Worm (Caenorhabditis elegans) whole organism, L1 larva: ENCODE measurements around the gene spig-3.

Source experiments
- ama-1 ChIP-seq: fragments of 150-350 bp; optimal IDR thresholded peaks from 2 replicates; lab custom pipeline; 2014
- ceh-82 ChIP-seq, 3 experiments: fragments of 150-350 bp in 1 of 3; sonication (generic microtip) in 2 of 3; optimal IDR thresholded peaks; 2 replicates each; lab custom pipeline; 2014 to 2017; ENCODE audit warnings: missing biosample characterization in 3 of 3, missing genetic modification characterization in 3 of 3
- elt-2 ChIP-seq: sonication (generic microtip); optimal IDR thresholded peaks from 2 replicates; lab custom pipeline; 2016; ENCODE audit warnings: missing genetic modification characterization, mild to moderate bottlenecking, inconsistent platforms, missing compliant biosample characterization, missing genetic modification reagents
- fos-1 ChIP-seq: fragments of 150-350 bp; optimal IDR thresholded peaks from 2 replicates; lab custom pipeline; 2014; ENCODE audit warnings: missing biosample characterization, missing genetic modification characterization
- hlh-4 ChIP-seq: sonication (generic microtip); optimal IDR thresholded peaks from 2 replicates; lab custom pipeline; 2016; ENCODE audit warnings: mild to moderate bottlenecking, missing genetic modification characterization, missing compliant biosample characterization
- mdl-1 ChIP-seq, 2 experiments: fragments of 150-350 bp; optimal IDR thresholded peaks; 2 replicates each; lab custom pipeline; 2014 to 2017; ENCODE audit warnings: missing biosample characterization in 2 of 2, missing genetic modification characterization in 2 of 2, inconsistent platforms in 1 of 2
- nhr-237 ChIP-seq: fragments of 150-350 bp; optimal IDR thresholded peaks from 2 replicates; lab custom pipeline; 2014; ENCODE audit warnings: missing biosample characterization, missing genetic modification characterization

DNA sequence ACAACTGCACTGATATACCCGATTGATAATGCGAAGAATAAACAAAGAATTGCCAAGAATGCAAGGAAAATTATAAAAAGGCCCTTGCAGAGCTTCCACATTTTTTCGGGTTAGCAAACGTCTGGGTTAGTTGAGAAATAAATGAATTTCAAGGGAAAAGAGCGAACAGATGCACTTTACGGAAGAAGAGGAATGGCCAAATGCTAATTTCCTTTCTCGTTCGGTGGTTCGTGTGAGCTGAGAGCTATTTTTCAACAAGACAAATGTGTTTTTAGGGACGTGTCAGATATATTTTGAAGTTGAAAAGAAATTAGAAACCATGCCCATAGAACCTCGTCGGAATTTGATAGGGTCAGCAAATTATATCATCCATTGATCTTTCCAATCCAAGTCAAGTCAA is 38.6 kb downstream of the spig-3 start, which contains the start of gene F40G12.2:
- TF ChIP-seq elt-2: no peak
- TF ChIP-seq fos-1 (tag; lab: Kevin White, UChicago): no peak
- no peak for TF ChIP-seq mdl-1 (tag; optimal IDR thresholded peaks at IDR 0.05; lab: Kevin White, UChicago)
- no peak for TF ChIP-seq hlh-4
- TF ChIP-seq nhr-237: no peak
- no peak for TF ChIP-seq ceh-82 (tag; optimal IDR thresholded peaks at IDR 0.05; lab: Kevin White, UChicago)
- no peak for TF ChIP-seq ama-1 (lab: Kevin White, UChicago)
